Worm (Caenorhabditis elegans): ENCODE measurements around the gene F13H8.2.

F13H8.2 gene

ce11 chrII:6269805-6270414 lies at the start of gene F13H8.2:
TSS of gene F13H8.2 (plus strand) at chrII:6270364.
- TF ChIP-seq F13H6.1 (tag; optimal IDR thresholded peaks at IDR 0.05) (peak; percentile 82), unc-39 (tag; optimal IDR thresholded peaks at IDR 0.05) (no peak), Y55F3AM.14 (GFP tag; optimal IDR thresholded peaks at IDR 0.05) (no peak), sem-4 (tag; optimal IDR thresholded peaks at IDR 0.05) (peak; percentile 52), nhr-237 (tag; optimal IDR thresholded peaks at IDR 0.05) (no peak), nhr-6 (tag; optimal IDR thresholded peaks at IDR 0.05) (no peak), ztf-4 (tag; optimal IDR thresholded peaks at IDR 0.05) (no peak), nhr-23 (tag; optimal IDR thresholded peaks at IDR 0.05) (no peak), skn-1 (tag; optimal IDR thresholded peaks at IDR 0.05) (peak; percentile 33), nhr-25 (tag; optimal IDR thresholded peaks at IDR 0.05) (no peak), lsy-2 (tag; optimal IDR thresholded peaks at IDR 0.05) (peak; percentile 66 to 90), ceh-16 (tag; optimal IDR thresholded peaks at IDR 0.05) (no peak), nhr-129 (tag; optimal IDR thresholded peaks at IDR 0.05) (peak; percentile 70), alr-1 (tag; optimal IDR thresholded peaks at IDR 0.05) (no peak), mab-5 (tag; optimal IDR thresholded peaks at IDR 0.05) (peak; percentile 71), ztf-1 (GFP tag; conservative IDR thresholded peaks at IDR 0.05) (no peak), nhr-12 (tag; optimal IDR thresholded peaks at IDR 0.05) (no peak), sma-3 (GFP tag; optimal IDR thresholded peaks at IDR 0.05) (peak; percentile 83), snpc-4 (tag; optimal IDR thresholded peaks at IDR 0.05) (peak; percentile 36), nhr-77 (tag; optimal IDR thresholded peaks at IDR 0.05) (no peak), ztf-11 (tag; optimal IDR thresholded peaks at IDR 0.05) (no peak), nhr-21 (tag; optimal IDR thresholded peaks at IDR 0.05) (peak; percentile 47), lin-13 (GFP tag; optimal IDR thresholded peaks at IDR 0.05) (peak; percentile 59), mdl-1 (tag; optimal IDR thresholded peaks at IDR 0.05) (no peak), C34F6.9 (tag; optimal IDR thresholded peaks at IDR 0.05) (peak; percentile 79), elt-3 (tag; optimal IDR thresholded peaks at IDR 0.05) (no peak), lin-39 (tag; optimal IDR thresholded peaks at IDR 0.05) (no peak), unc-62 (GFP tag; optimal IDR thresholded peaks at IDR 0.05) (no peak), mbf-1 (tag; optimal IDR thresholded peaks at IDR 0.05) (no peak), aly-2 (tag; optimal IDR thresholded peaks at IDR 0.05) (no peak), blmp-1 (tag; optimal IDR thresholded peaks at IDR 0.05; ENCODE audit: insufficient read depth) (peak; percentile 5), unc-55 (GFP tag; optimal IDR thresholded peaks at IDR 0.05) (peak; percentile 78), lin-11 (tag; optimal IDR thresholded peaks at IDR 0.05) (peak; percentile 20), gmeb-1 (tag; optimal IDR thresholded peaks at IDR 0.05) (peak; percentile 96), nhr-11 (tag; optimal IDR thresholded peaks at IDR 0.05) (no peak), crh-2 (tag; optimal IDR thresholded peaks at IDR 0.05) (peak; percentile 77), peb-1 (tag; optimal IDR thresholded peaks at IDR 0.05) (no peak), R02D3.7 (tag; optimal IDR thresholded peaks at IDR 0.05) (no peak), nhr-10 (tag; optimal IDR thresholded peaks at IDR 0.05) (no peak), elt-1 (tag; optimal IDR thresholded peaks at IDR 0.05) (no peak), zag-1 (tag; optimal IDR thresholded peaks at IDR 0.05) (peak; percentile 12), ZK546.5 (tag; optimal IDR thresholded peaks at IDR 0.05) (no peak), ama-1 (optimal IDR thresholded peaks at IDR 0.05) (no peak), ceh-82 (tag; optimal IDR thresholded peaks at IDR 0.05) (no peak), sma-9 (GFP tag; optimal IDR thresholded peaks at IDR 0.05) (peak; percentile 87), sma-9 (tag; optimal IDR thresholded peaks at IDR 0.05) (no peak), fos-1 (tag; optimal IDR thresholded peaks at IDR 0.05) (peak; percentile 42), dmd-4 (tag; optimal IDR thresholded peaks at IDR 0.05) (no peak), egl-27 (tag; optimal IDR thresholded peaks at IDR 0.05) (peak; percentile 2)
